Fruit fly (Drosophila melanogaster): ENCODE data around the gene Gagr.

The Gagr gene

DNA sequence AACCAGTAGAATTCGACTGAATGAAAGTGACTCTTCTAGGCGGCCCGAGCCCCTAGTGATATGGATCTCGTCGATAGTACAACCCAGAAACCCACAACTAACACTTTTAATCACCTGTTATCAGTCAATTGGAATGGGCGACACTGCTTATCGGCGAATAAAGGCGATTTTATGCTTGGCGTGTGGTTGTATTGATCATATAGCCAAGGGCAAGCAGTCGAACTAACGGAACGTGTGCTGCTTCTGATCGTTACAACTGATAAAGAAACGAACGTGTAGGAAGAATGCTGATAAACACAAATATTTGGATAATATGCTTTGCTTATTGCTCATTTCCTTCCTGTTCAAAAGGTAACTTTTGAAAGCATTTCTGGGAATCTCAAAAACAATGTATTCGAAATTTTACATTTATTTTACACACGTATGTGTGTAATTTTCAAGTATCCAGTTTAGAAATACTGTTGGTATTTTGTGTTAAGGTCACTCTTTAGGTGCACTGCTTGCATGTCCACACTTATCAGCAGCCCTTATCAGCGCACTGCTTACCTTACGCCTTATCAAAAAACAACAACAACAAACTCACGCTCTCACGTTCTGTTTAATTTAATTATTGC lies 13.1 kb upstream of the Gagr start, which contains the start of gene Agpat4:
Agpat4 (minus strand) TSS at position 387 of the 614 bp plus-strand sequence.
- TF ChIP-seq twi (tag; optimal IDR thresholded peaks at IDR 0.05) (peak; percentile 10), Xrp1 (GFP tag; IDR thresholded peaks at IDR 0.05) (no peak), BEAF-32 (GFP tag; optimal IDR thresholded peaks at IDR 0.05) (peak; percentile 29), CG2712 (tag; optimal IDR thresholded peaks at IDR 0.05) (peak; percentile 6), Dek (tag; optimal IDR thresholded peaks at IDR 0.05) (peak; percentile 28), hbn (GFP tag; IDR thresholded peaks at IDR 0.05; ENCODE audit: partially characterized antibody) (no peak), esg (GFP tag; conservative IDR thresholded peaks at IDR 0.05) (no peak), az2 (GFP tag; optimal IDR thresholded peaks at IDR 0.05) (no peak), Scr (GFP tag; IDR thresholded peaks at IDR 0.05; ENCODE audit: partially characterized antibody) (peak; percentile 32), Eip74EF (GFP tag; optimal IDR thresholded peaks at IDR 0.05) (peak in 1 of 2 experiments; percentile 81), crol (GFP tag; IDR thresholded peaks at IDR 0.05) (no peak), sob (GFP tag; IDR thresholded peaks at IDR 0.05) (peak; percentile 4; the same call in 1 of the 2 replicates), Atf6 (GFP tag; IDR thresholded peaks at IDR 0.05) (0 out of 2 replicates have a peak, but pooled peaks have one; percentile 6), HHEX (GFP tag; optimal IDR thresholded peaks at IDR 0.05) (peak; percentile 13), Sry-δ (GFP tag; optimal IDR thresholded peaks at IDR 0.05) (peak; percentile 40), E2f2 (GFP tag; IDR thresholded peaks at IDR 0.05) (peak; percentile 35), amos (GFP tag; IDR thresholded peaks at IDR 0.05; ENCODE audit: partially characterized antibody) (peak; percentile 44; the same call in 1 of the 2 replicates), Aef1 (GFP tag; IDR thresholded peaks at IDR 0.05) (peak; percentile 57), klu (GFP tag; IDR thresholded peaks at IDR 0.05) (0 out of 2 replicates have a peak, but pooled peaks have one; percentile 4), Meics (GFP tag; optimal IDR thresholded peaks at IDR 0.05) (no peak), gfzf (GFP tag; optimal IDR thresholded peaks at IDR 0.05) (peak; percentile 87), CG31365 (tag; optimal IDR thresholded peaks at IDR 0.05) (peak; percentile 99), nom (GFP tag; optimal IDR thresholded peaks at IDR 0.05) (no peak), phol (tag; optimal IDR thresholded peaks at IDR 0.05) (peak; percentile 23), CG8290 (GFP tag; optimal IDR thresholded peaks at IDR 0.05) (peak; percentile 84), CG8290 (tag; optimal IDR thresholded peaks at IDR 0.05) (peak; percentile 61 to 76), org-1 (GFP tag; optimal IDR thresholded peaks at IDR 0.05) (no peak), ftz-f1 (GFP tag; optimal IDR thresholded peaks at IDR 0.05) (peak; percentile 42), Pdp1 (GFP tag; optimal IDR thresholded peaks at IDR 0.05) (peak in 1 of 2 experiments; percentile 16), CG17829 (tag; optimal IDR thresholded peaks at IDR 0.05) (peak; percentile 7), ssp (GFP tag; IDR thresholded peaks at IDR 0.05) (peak; percentile 67), CG2116 (GFP tag; optimal IDR thresholded peaks at IDR 0.05) (peak; percentile 15), sd (tag; optimal IDR thresholded peaks at IDR 0.05) (peak; percentile 73), CG33557 (GFP tag; optimal IDR thresholded peaks at IDR 0.05) (no peak), Sin3A (optimal IDR thresholded peaks at IDR 0.05) (peak; percentile 31), CG6272 (GFP tag; IDR thresholded peaks at IDR 0.05) (no peak), CG10543 (GFP tag; optimal IDR thresholded peaks at IDR 0.05) (peak; percentile 28), CG3065 (GFP tag; optimal IDR thresholded peaks at IDR 0.05) (peak; percentile 1), pzg (GFP tag; optimal IDR thresholded peaks at IDR 0.05) (peak; percentile 67), Lim3 (GFP tag; IDR thresholded peaks at IDR 0.05) (no peak), bcd (GFP tag; optimal IDR thresholded peaks at IDR 0.05) (peak; percentile 7), GATAe (GFP tag; conservative IDR thresholded peaks at IDR 0.05) (peak; percentile 98), CTCF (GFP tag; optimal IDR thresholded peaks at IDR 0.05) (peak; percentile 68), CG12219 (GFP tag; optimal IDR thresholded peaks at IDR 0.05) (no peak), CG8478 (optimal IDR thresholded peaks at IDR 0.05) (peak; percentile 91), CoRest (tag; optimal IDR thresholded peaks at IDR 0.05) (peak; percentile 67), cwo (GFP tag; optimal IDR thresholded peaks at IDR 0.05) (peak; percentile 85), Dbx (GFP tag; IDR thresholded peaks at IDR 0.05) (0 out of 3 replicates have a peak, but pooled peaks have one; percentile 3), Bgb (GFP tag; IDR thresholded peaks at IDR 0.05; ENCODE audit: partially characterized antibody) (peak; percentile 50), sens (GFP tag) (peak; percentile 60)

Measured in whole organism, embryonic.